Fruit fly (Drosophila melanogaster): ENCODE results near the gene scpr-B.

DNA sequence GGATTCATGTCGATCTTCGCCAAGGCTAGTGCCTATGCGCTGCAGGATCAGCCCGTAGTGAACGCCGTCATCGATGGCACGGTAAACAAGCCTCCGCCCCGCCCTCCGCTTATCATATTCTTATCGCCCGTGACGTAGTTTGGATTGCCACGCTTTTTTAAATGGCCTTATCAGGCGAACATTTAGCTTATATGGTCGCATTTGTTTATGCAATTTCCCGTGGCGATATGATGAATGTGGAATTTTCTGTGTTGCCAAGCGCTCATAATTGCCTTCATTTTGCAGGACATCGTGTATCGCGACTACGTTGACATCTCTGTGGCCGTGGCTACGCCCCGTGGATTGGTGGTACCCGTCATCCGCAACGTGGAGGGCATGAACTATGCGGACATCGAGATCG lies 5.0 kb upstream of the scpr-B start:
- TF ChIP-seq Blimp-1 (GFP tag; optimal IDR thresholded peaks at IDR 0.05) (no peak), CG10631 (GFP tag; optimal IDR thresholded peaks at IDR 0.05) (no peak), topi (GFP tag; optimal IDR thresholded peaks at IDR 0.05) (no peak)

Data from whole organism, prepupa.